Worm (Caenorhabditis elegans) whole organism, L1 larva: ENCODE results near the gene F58H7.5.

Experiments
- C16A3.4 ChIP-seq: fragments of 150-350 bp; optimal IDR thresholded peaks from 2 replicates; lab custom pipeline; 2014; ENCODE audit warnings: missing biosample characterization, missing genetic modification characterization
- F16B12.6 ChIP-seq: fragments of 150-350 bp; optimal IDR thresholded peaks from 2 replicates; lab custom pipeline; 2014; ENCODE audit warnings: missing biosample characterization, missing genetic modification characterization
- alr-1 ChIP-seq: fragments of 200-800 bp; sonication (Bioruptor generic); optimal IDR thresholded peaks from 2 replicates; lab custom pipeline; 2018; ENCODE audit warnings: borderline replicate concordance, mild to moderate bottlenecking, missing genetic modification characterization, missing compliant biosample characterization
- blmp-1 ChIP-seq: fragments of 150-350 bp; optimal IDR thresholded peaks from 2 replicates; lab custom pipeline; 2014; ENCODE audit warnings: missing biosample characterization, missing genetic modification characterization
- ceh-82 ChIP-seq, 3 experiments: fragments of 150-350 bp in 1 of 3; sonication (generic microtip) in 2 of 3; optimal IDR thresholded peaks; 2 replicates each; lab custom pipeline; 2014 to 2017; ENCODE audit warnings: missing biosample characterization in 3 of 3, missing genetic modification characterization in 3 of 3
- ceh-88 ChIP-seq: fragments of 200-800 bp; sonication (Bioruptor generic); IDR thresholded peaks from 2 replicates; pipeline ENCODE4 v1.3.6; 2022; ENCODE audit warnings: missing genetic modification characterization, missing compliant biosample characterization
- ceh-90 ChIP-seq: sonication (generic microtip); optimal IDR thresholded peaks from 2 replicates; lab custom pipeline; 2016; ENCODE audit warnings: missing genetic modification characterization, missing compliant biosample characterization
- dpl-1 ChIP-seq, 3 experiments: fragments of 150-350 bp in 2 of 3; sonication (generic microtip) in 1 of 3; optimal IDR thresholded peaks; 2 replicates each; lab custom pipeline; 2014 to 2017; ENCODE audit warnings: missing biosample characterization in 3 of 3, missing genetic modification characterization in 3 of 3, missing genetic modification reagents in 3 of 3
- dsc-1 ChIP-seq: sonication (generic microtip); optimal IDR thresholded peaks from 2 replicates; lab custom pipeline; 2016; ENCODE audit warnings: mild to moderate bottlenecking, missing genetic modification characterization, missing compliant biosample characterization
- efl-1 ChIP-seq, 4 experiments: fragments of 150-350 bp; optimal IDR thresholded peaks in 3 of 4; peaks in 1 of 4; 1 replicate in 1 of 4; 2 replicates in 3 of 4; lab custom pipeline; 2014; ENCODE audit warnings: missing biosample characterization in 2 of 4, missing genetic modification characterization in 2 of 4, missing genetic modification reagents in 2 of 4
- egl-13 ChIP-seq: sonication (generic microtip); optimal IDR thresholded peaks from 2 replicates; lab custom pipeline; 2016; ENCODE audit warnings: missing genotype, missing genetic modification reagents, missing genetic modification characterization, missing compliant biosample characterization
- elt-2 ChIP-seq: sonication (generic microtip); optimal IDR thresholded peaks from 2 replicates; lab custom pipeline; 2016; ENCODE audit warnings: missing genetic modification characterization, mild to moderate bottlenecking, inconsistent platforms, missing compliant biosample characterization, missing genetic modification reagents
- ets-5 ChIP-seq: fragments of 200-800 bp; sonication (Bioruptor generic); IDR thresholded peaks from 2 replicates; pipeline ENCODE4 v1.3.6; 2022; ENCODE audit warnings: missing genetic modification characterization, missing compliant biosample characterization
- grh-1 ChIP-seq: fragments of 200-800 bp; sonication (Bioruptor generic); IDR thresholded peaks from 2 replicates; pipeline ENCODE4 v1.3.6; 2022; ENCODE audit warnings: missing genetic modification reagents, missing genetic modification characterization, missing compliant biosample characterization
- isw-1 ChIP-seq: fragments of 200-800 bp; sonication (Bioruptor generic); IDR thresholded peaks from 2 replicates; pipeline ENCODE4 v1.3.6; 2022; ENCODE audit warnings: missing genetic modification characterization, missing compliant biosample characterization
- jun-1 ChIP-seq: fragments of 150-350 bp; optimal IDR thresholded peaks from 2 replicates; lab custom pipeline; 2014; ENCODE audit warnings: missing biosample characterization, missing genetic modification reagents, missing genetic modification characterization
- lin-13 ChIP-seq: fragments of 150-350 bp; optimal IDR thresholded peaks from 2 replicates; lab custom pipeline; 2014; ENCODE audit warnings: missing biosample characterization, missing genetic modification reagents, missing genetic modification characterization
- lin-14 ChIP-seq: fragments of 200-800 bp; sonication (Bioruptor generic); optimal IDR thresholded peaks from 2 replicates; lab custom pipeline; 2018; ENCODE audit warnings: mild to moderate bottlenecking, missing genetic modification characterization, moderate library complexity, missing compliant biosample characterization
- lin-35 ChIP-seq, 2 experiments: fragments of 150-350 bp; optimal IDR thresholded peaks; 2 replicates each; lab custom pipeline; 2014; ENCODE audit warnings: missing biosample characterization in 2 of 2, missing genetic modification characterization in 2 of 2, missing genetic modification reagents in 2 of 2
- lin-39 ChIP-seq: fragments of 150-350 bp; optimal IDR thresholded peaks from 2 replicates; lab custom pipeline; 2014; ENCODE audit warnings: missing biosample characterization, missing genetic modification reagents, missing genetic modification characterization
- lir-3 ChIP-seq: sonication (generic microtip); optimal IDR thresholded peaks from 2 replicates; lab custom pipeline; 2016; ENCODE audit warnings: mild to moderate bottlenecking, missing genetic modification characterization, moderate library complexity, missing compliant biosample characterization; ENCODE audit not compliant: poor library complexity
- lsy-2 ChIP-seq, 2 experiments: fragments of 150-350 bp; optimal IDR thresholded peaks; 2 replicates each; lab custom pipeline; 2014; ENCODE audit warnings: missing biosample characterization in 2 of 2, missing genetic modification characterization in 2 of 2
- mab-9 ChIP-seq: fragments of 200-800 bp; sonication (Bioruptor generic); IDR thresholded peaks from 2 replicates; pipeline ENCODE4 v1.3.6; 2022; ENCODE audit warnings: missing genetic modification reagents, missing genetic modification characterization, missing compliant biosample characterization
- mdl-1 ChIP-seq, 2 experiments: fragments of 150-350 bp; optimal IDR thresholded peaks; 2 replicates each; lab custom pipeline; 2014 to 2017; ENCODE audit warnings: missing biosample characterization in 2 of 2, missing genetic modification characterization in 2 of 2, inconsistent platforms in 1 of 2
- mef-2 ChIP-seq: fragments of 150-350 bp; optimal IDR thresholded peaks from 2 replicates; lab custom pipeline; 2014; ENCODE audit warnings: missing biosample characterization, missing genetic modification characterization
- mep-1 ChIP-seq: fragments of 150-350 bp; optimal IDR thresholded peaks from 2 replicates; lab custom pipeline; 2014; ENCODE audit warnings: missing biosample characterization, missing genetic modification characterization
- nhr-11 ChIP-seq: fragments of 150-350 bp; optimal IDR thresholded peaks from 2 replicates; lab custom pipeline; 2014; ENCODE audit warnings: missing biosample characterization, missing genetic modification characterization
- nhr-20 ChIP-seq: sonication (generic microtip); optimal IDR thresholded peaks from 2 replicates; lab custom pipeline; 2016; ENCODE audit warnings: mild to moderate bottlenecking, missing genetic modification characterization, missing compliant biosample characterization
- nhr-237 ChIP-seq: fragments of 150-350 bp; optimal IDR thresholded peaks from 2 replicates; lab custom pipeline; 2014; ENCODE audit warnings: missing biosample characterization, missing genetic modification characterization
- nhr-47 ChIP-seq: sonication (generic microtip); optimal IDR thresholded peaks from 2 replicates; lab custom pipeline; 2016; ENCODE audit warnings: mild to moderate bottlenecking, missing genetic modification characterization, moderate library complexity, missing compliant biosample characterization
- nhr-77 ChIP-seq: fragments of 150-350 bp; optimal IDR thresholded peaks from 2 replicates; lab custom pipeline; 2014; ENCODE audit warnings: missing biosample characterization, missing genetic modification characterization
- nhr-85 ChIP-seq: sonication (generic microtip); peaks from one replicate; lab custom pipeline; 2016; ENCODE audit warnings: missing genetic modification characterization, inconsistent platforms, missing compliant biosample characterization
- pax-3 ChIP-seq: fragments of 200-800 bp; sonication (Bioruptor generic); optimal IDR thresholded peaks from 2 replicates; lab custom pipeline; 2018; ENCODE audit warnings: mild to moderate bottlenecking, missing genetic modification characterization, moderate library complexity, missing compliant biosample characterization
- pqm-1 ChIP-seq: sonication (generic microtip); optimal IDR thresholded peaks from 3 replicates; lab custom pipeline; 2017; ENCODE audit warnings: missing biosample characterization, missing genetic modification characterization
- rnt-1 ChIP-seq: sonication (generic microtip); optimal IDR thresholded peaks from 2 replicates; lab custom pipeline; 2016; ENCODE audit warnings: mild to moderate bottlenecking, missing genetic modification characterization, moderate library complexity, missing compliant biosample characterization
- skn-1 ChIP-seq: fragments of 150-350 bp; optimal IDR thresholded peaks from 2 replicates; lab custom pipeline; 2014; ENCODE audit warnings: missing biosample characterization, missing genetic modification characterization
- snu-23 ChIP-seq: sonication (generic microtip); optimal IDR thresholded peaks from 2 replicates; lab custom pipeline; 2016; ENCODE audit warnings: missing genetic modification characterization, missing compliant biosample characterization
- sptf-1 ChIP-seq: fragments of 150-350 bp; optimal IDR thresholded peaks from 2 replicates; lab custom pipeline; 2014; ENCODE audit warnings: missing biosample characterization, missing genetic modification characterization
- sup-37 ChIP-seq: fragments of 200-800 bp; sonication (Bioruptor generic); optimal IDR thresholded peaks from 2 replicates; lab custom pipeline; 2018; ENCODE audit warnings: mild to moderate bottlenecking, missing genetic modification characterization, missing compliant biosample characterization
- tbx-2 ChIP-seq: sonication (generic microtip); optimal IDR thresholded peaks from 2 replicates; lab custom pipeline; 2016; ENCODE audit warnings: missing genetic modification characterization, missing compliant biosample characterization
- tlp-1 ChIP-seq: fragments of 150-350 bp; optimal IDR thresholded peaks from 2 replicates; lab custom pipeline; 2014; ENCODE audit warnings: missing biosample characterization, missing genetic modification characterization
- unc-30 ChIP-seq: sonication (generic microtip); optimal IDR thresholded peaks from 2 replicates; lab custom pipeline; 2017; ENCODE audit warnings: missing biosample characterization, missing genetic modification characterization
- unc-62 ChIP-seq: fragments of 150-350 bp; optimal IDR thresholded peaks from 2 replicates; lab custom pipeline; 2014; ENCODE audit warnings: missing biosample characterization, missing genetic modification reagents, missing genetic modification characterization
- unc-86 ChIP-seq: sonication (generic microtip); optimal IDR thresholded peaks from 2 replicates; lab custom pipeline; 2016; ENCODE audit warnings: missing genetic modification characterization, missing compliant biosample characterization
- vab-15 ChIP-seq: sonication (generic microtip); optimal IDR thresholded peaks from 2 replicates; lab custom pipeline; 2017; ENCODE audit warnings: missing genotype, mild to moderate bottlenecking, missing genetic modification characterization, missing compliant biosample characterization
- xbp-1 ChIP-seq: sonication (generic microtip); optimal IDR thresholded peaks from 2 replicates; lab custom pipeline; 2016; ENCODE audit warnings: missing genetic modification characterization, missing compliant biosample characterization
- zag-1 ChIP-seq: fragments of 150-350 bp; optimal IDR thresholded peaks from 2 replicates; lab custom pipeline; 2014; ENCODE audit warnings: missing biosample characterization, missing genetic modification characterization
- ztf-11 ChIP-seq, 2 experiments: sonication (generic microtip); optimal IDR thresholded peaks; 2 replicates each; lab custom pipeline; 2016 to 2017; ENCODE audit warnings: missing genetic modification characterization in 2 of 2, missing biosample characterization in 1 of 2, missing compliant biosample characterization in 1 of 2

Gene F58H7.5

ce11 chrIV:919690-920089, at the start of gene F58H7.5:
TSS of gene F58H7.5 (plus strand) at chrIV:919990.
- TF ChIP-seq ztf-11 (tag; optimal IDR thresholded peaks at IDR 0.05; lab: Kevin White, UChicago): no peak
- TF ChIP-seq unc-86: no peak
- no peak for TF ChIP-seq dsc-1 (tag; lab: Kevin White, UChicago)
- no peak for TF ChIP-seq lin-39
- TF ChIP-seq nhr-11 (tag; lab: Kevin White, UChicago): no peak
- TF ChIP-seq zag-1 (tag; lab: Kevin White, UChicago): no peak
- TF ChIP-seq skn-1: no peak
- no peak for TF ChIP-seq vab-15 (tag; lab: Kevin White, UChicago)
- no peak for TF ChIP-seq isw-1 (GFP tag; lab: Robert Waterston, UW)
- TF ChIP-seq C16A3.4: no peak
- no peak for TF ChIP-seq nhr-237
- TF ChIP-seq mef-2: no peak
- TF ChIP-seq nhr-77 (tag; lab: Kevin White, UChicago): no peak
- TF ChIP-seq nhr-47 (tag; lab: Kevin White, UChicago): no peak

- TF ChIP-seq nhr-47 (tag; lab: Kevin White, UChicago) (no peak), ceh-82 (tag; optimal IDR thresholded peaks at IDR 0.05; lab: Kevin White, UChicago) (no peak), pax-3 (tag; lab: Kevin White, UChicago) (no peak), lin-14 (GFP tag; lab: Kevin White, UChicago) (no peak), rnt-1 (tag; lab: Kevin White, UChicago) (no peak), C16A3.4 (no peak), sptf-1 (tag; lab: Kevin White, UChicago) (no peak), unc-30 (tag; lab: Kevin White, UChicago) (no peak), dpl-1 (GFP tag; optimal IDR thresholded peaks at IDR 0.05; lab: Kevin White, UChicago) (no peak), mep-1 (no peak), efl-1 (optimal IDR thresholded peaks at IDR 0.05; lab: Kevin White, UChicago) (no peak), efl-1 (GFP tag; optimal IDR thresholded peaks at IDR 0.05 in 1 of 2; lab: Kevin White, UChicago) (peak in 1 of 2 experiments; percentile 28), tlp-1 (tag; lab: Kevin White, UChicago) (no peak), nhr-85 (tag; lab: Kevin White, UChicago) (peak; percentile 11), ceh-90 (tag; lab: Kevin White, UChicago) (no peak)
- TF ChIP-seq, all 84 proteins: peak for 2
These were observed 46.5 kb upstream of the F58H7.5 start for ce11 chrIV:873174-873788.

ce11 chrIV:874677-875076, 45.1 kb upstream of the F58H7.5 start, which contains the start of gene Y55F3BR.1:
TSS of gene Y55F3BR.1 (plus strand) at chrIV:874791.
- TF ChIP-seq lin-14 (GFP tag; lab: Kevin White, UChicago) (no peak), lin-13 (GFP tag; lab: Kevin White, UChicago) (peak; percentile 75), xbp-1 (tag; lab: Kevin White, UChicago) (peak; percentile 53), ets-5 (no peak), dsc-1 (tag; lab: Kevin White, UChicago) (peak; percentile 72), ceh-88 (GFP tag; lab: Robert Waterston, UW) (no peak), nhr-20 (tag; lab: Kevin White, UChicago) (peak; percentile 24), unc-62 (GFP tag; lab: Kevin White, UChicago) (no peak), grh-1 (GFP tag; lab: Robert Waterston, UW) (no peak; the same call in 1 of the 2 replicates), sup-37 (GFP tag; lab: Kevin White, UChicago) (no peak), snu-23 (peak; percentile 71), alr-1 (tag; lab: Kevin White, UChicago) (no peak), egl-13 (tag; lab: Kevin White, UChicago) (no peak), ztf-11 (tag; optimal IDR thresholded peaks at IDR 0.05; lab: Kevin White, UChicago) (no peak), elt-2 (tag; lab: Kevin White, UChicago) (no peak), mab-9 (GFP tag; lab: Robert Waterston, UW) (no peak), tbx-2 (tag; lab: Kevin White, UChicago) (peak; percentile 62), blmp-1 (tag; lab: Kevin White, UChicago) (peak; percentile 47), pqm-1 (tag; lab: Kevin White, UChicago) (no peak), lin-35 (GFP tag; optimal IDR thresholded peaks at IDR 0.05; lab: Kevin White, UChicago) (peak; percentile 98 to 99), ceh-90 (tag; lab: Kevin White, UChicago) (no peak), isw-1 (GFP tag; lab: Robert Waterston, UW) (peak; percentile 44; the same call in 1 of the 2 replicates), skn-1 (peak; percentile 40), jun-1 (tag; lab: Kevin White, UChicago) (no peak), lir-3 (tag; lab: Kevin White, UChicago) (no peak), nhr-77 (tag; lab: Kevin White, UChicago) (peak; percentile 33), F16B12.6 (tag; lab: Kevin White, UChicago) (peak; percentile 34), mdl-1 (tag; optimal IDR thresholded peaks at IDR 0.05; lab: Kevin White, UChicago) (no peak), tlp-1 (tag; lab: Kevin White, UChicago) (no peak), lsy-2 (tag; optimal IDR thresholded peaks at IDR 0.05; lab: Kevin White, UChicago) (peak; percentile 77 to 85)
